Fruit fly (Drosophila melanogaster): Measurements from ENCODE around the gene gro.

Gene gro

dm6 chr3R:26059195-26059594, 17.7 kb downstream of the gro start, which contains the start of the genes RpL34a and Trmt61 (continued):
- TF ChIP-seq Sox15 (GFP tag; optimal IDR thresholded peaks at IDR 0.05) (peak; percentile 6), Eip75B (GFP tag; optimal IDR thresholded peaks at IDR 0.05) (peak; percentile 87), CG8319 (GFP tag; optimal IDR thresholded peaks at IDR 0.05) (peak; percentile 58), CG32006 (GFP tag; optimal IDR thresholded peaks at IDR 0.05) (peak; percentile 46), Hr39 (GFP tag; optimal IDR thresholded peaks at IDR 0.05) (peak; percentile 60), CG7368 (GFP tag; optimal IDR thresholded peaks at IDR 0.05) (peak; percentile 62), Gug (GFP tag; IDR thresholded peaks at IDR 0.05) (peak; percentile 31; the same call in 1 of the 2 replicates), ss (GFP tag; optimal IDR thresholded peaks at IDR 0.05) (peak; percentile 75 to 89), lz (GFP tag; optimal IDR thresholded peaks at IDR 0.05) (peak; percentile 81), dac (GFP tag; optimal IDR thresholded peaks at IDR 0.05) (no peak), Eip78C (GFP tag) (peak; percentile 96), CG11902 (GFP tag; optimal IDR thresholded peaks at IDR 0.05) (peak; percentile 41), vri (GFP tag; optimal IDR thresholded peaks at IDR 0.05) (peak; percentile 70), CG6854 (GFP tag; optimal IDR thresholded peaks at IDR 0.05) (peak; percentile 90), CG10669 (GFP tag; optimal IDR thresholded peaks at IDR 0.05) (peak; percentile 76), Blimp-1 (GFP tag; optimal IDR thresholded peaks at IDR 0.05) (peak; percentile 74), CG1621 (tag; optimal IDR thresholded peaks at IDR 0.05) (peak; percentile 14), pdm3 (GFP tag; optimal IDR thresholded peaks at IDR 0.05) (peak; percentile 79), CG8119 (GFP tag; IDR thresholded peaks at IDR 0.05) (peak; percentile 29; the same call in 1 of the 3 replicates), topi (GFP tag; optimal IDR thresholded peaks at IDR 0.05) (peak; percentile 79), eg (GFP tag; IDR thresholded peaks at IDR 0.05) (peak; percentile 67), Sox102F (GFP tag; optimal IDR thresholded peaks at IDR 0.05) (peak; percentile 78), Ets21C (GFP tag; optimal IDR thresholded peaks at IDR 0.05) (peak; percentile 50), CG4318 (GFP tag; optimal IDR thresholded peaks at IDR 0.05) (no peak), achi (GFP tag; optimal IDR thresholded peaks at IDR 0.05) (peak; percentile 77), CG3032 (tag; optimal IDR thresholded peaks at IDR 0.05) (peak; percentile 73), CG10631 (GFP tag; optimal IDR thresholded peaks at IDR 0.05) (peak; percentile 45), CG11294 (GFP tag; IDR thresholded peaks at IDR 0.05) (no peak), fd85E (GFP tag; optimal IDR thresholded peaks at IDR 0.05) (peak; percentile 50), net (GFP tag; optimal IDR thresholded peaks at IDR 0.05) (peak; percentile 59), Met (GFP tag; optimal IDR thresholded peaks at IDR 0.05) (peak; percentile 82), Smox (GFP tag; optimal IDR thresholded peaks at IDR 0.05) (peak; percentile 78), spab (GFP tag; optimal IDR thresholded peaks at IDR 0.05) (no peak), CG8632 (GFP tag; optimal IDR thresholded peaks at IDR 0.05) (peak; percentile 66), CG31627 (GFP tag; optimal IDR thresholded peaks at IDR 0.05) (peak; percentile 74), CG9139 (GFP tag; optimal IDR thresholded peaks at IDR 0.05) (peak; percentile 79), svp (GFP tag) (peak; percentile 90), cyc (GFP tag; optimal IDR thresholded peaks at IDR 0.05) (peak; percentile 72), CG6276 (GFP tag; optimal IDR thresholded peaks at IDR 0.05) (no peak), Sox14 (GFP tag; optimal IDR thresholded peaks at IDR 0.05) (peak; percentile 56), fkh (GFP tag; optimal IDR thresholded peaks at IDR 0.05) (peak; percentile 98)

dm6 chr3R:26062911-26063310, 21.4 kb downstream of the gro start, which contains the start of gene CG14551:
CG14551 (minus strand) TSS chr3R:26063011.
- TF ChIP-seq Blimp-1 (GFP tag; optimal IDR thresholded peaks at IDR 0.05): no peak
- no peak for TF ChIP-seq lz (GFP tag; optimal IDR thresholded peaks at IDR 0.05)
- TF ChIP-seq CG34406 (GFP tag; optimal IDR thresholded peaks at IDR 0.05): no peak
- TF ChIP-seq CG4318 (GFP tag; optimal IDR thresholded peaks at IDR 0.05): no peak
- TF ChIP-seq CG8319 (GFP tag; optimal IDR thresholded peaks at IDR 0.05): no peak
- TF ChIP-seq Met (GFP tag; optimal IDR thresholded peaks at IDR 0.05): no peak
- no peak for TF ChIP-seq vri (GFP tag; optimal IDR thresholded peaks at IDR 0.05)
